Worm (Caenorhabditis elegans) whole organism, L1 larva: ENCODE data around the gene his-6.
"Not testable (repeated sequence)": the region's sequence is repeated elsewhere in the genome, so short reads cannot be mapped to it uniquely, and the experiment has no call there.

Experiments
- C34B4.2 ChIP-seq: sonication (generic microtip); optimal IDR thresholded peaks from 2 replicates; lab custom pipeline; 2017; ENCODE audit warnings: mild to moderate bottlenecking, missing genetic modification characterization, missing compliant biosample characterization
- F16B12.6 ChIP-seq: fragments of 150-350 bp; optimal IDR thresholded peaks from 2 replicates; lab custom pipeline; 2014; ENCODE audit warnings: missing biosample characterization, missing genetic modification characterization
- aly-2 ChIP-seq: fragments of 150-350 bp; optimal IDR thresholded peaks from 2 replicates; lab custom pipeline; 2014; ENCODE audit warnings: missing biosample characterization, missing genetic modification characterization
- ama-1 ChIP-seq: fragments of 150-350 bp; optimal IDR thresholded peaks from 2 replicates; lab custom pipeline; 2014
- ceh-82 ChIP-seq, 3 experiments: fragments of 150-350 bp in 1 of 3; sonication (generic microtip) in 2 of 3; optimal IDR thresholded peaks; 2 replicates each; lab custom pipeline; 2014 to 2017; ENCODE audit warnings: missing biosample characterization in 3 of 3, missing genetic modification characterization in 3 of 3
- dsc-1 ChIP-seq: sonication (generic microtip); optimal IDR thresholded peaks from 2 replicates; lab custom pipeline; 2016; ENCODE audit warnings: mild to moderate bottlenecking, missing genetic modification characterization, missing compliant biosample characterization
- egl-27 ChIP-seq, 2 experiments: fragments of 150-350 bp in 1 of 2; sonication (generic microtip); optimal IDR thresholded peaks; 3 replicates each; lab custom pipeline; 2017 to 2018; ENCODE audit warnings: missing biosample characterization in 2 of 2, missing genetic modification characterization in 2 of 2, missing genetic modification reagents in 2 of 2
- elt-2 ChIP-seq: sonication (generic microtip); optimal IDR thresholded peaks from 2 replicates; lab custom pipeline; 2016; ENCODE audit warnings: missing genetic modification characterization, mild to moderate bottlenecking, inconsistent platforms, missing compliant biosample characterization, missing genetic modification reagents
- elt-3 ChIP-seq, 6 experiments: fragments of 150-350 bp in 1 of 6; sonication (generic microtip); optimal IDR thresholded peaks; 2 replicates each; lab custom pipeline; 2017 to 2018; ENCODE audit warnings: missing biosample characterization in 6 of 6, missing genetic modification characterization in 6 of 6, inconsistent platforms in 1 of 6
- lin-35 ChIP-seq, 2 experiments: fragments of 150-350 bp; optimal IDR thresholded peaks; 2 replicates each; lab custom pipeline; 2014; ENCODE audit warnings: missing biosample characterization in 2 of 2, missing genetic modification characterization in 2 of 2, missing genetic modification reagents in 2 of 2
- mdl-1 ChIP-seq, 2 experiments: fragments of 150-350 bp; optimal IDR thresholded peaks; 2 replicates each; lab custom pipeline; 2014 to 2017; ENCODE audit warnings: missing biosample characterization in 2 of 2, missing genetic modification characterization in 2 of 2, inconsistent platforms in 1 of 2
- snpc-4 ChIP-seq: fragments of 150-350 bp; optimal IDR thresholded peaks from 2 replicates; lab custom pipeline; 2014; ENCODE audit warnings: missing biosample characterization, missing genetic modification characterization
- unc-62 ChIP-seq: fragments of 150-350 bp; optimal IDR thresholded peaks from 2 replicates; lab custom pipeline; 2014; ENCODE audit warnings: missing biosample characterization, missing genetic modification reagents, missing genetic modification characterization

DNA sequence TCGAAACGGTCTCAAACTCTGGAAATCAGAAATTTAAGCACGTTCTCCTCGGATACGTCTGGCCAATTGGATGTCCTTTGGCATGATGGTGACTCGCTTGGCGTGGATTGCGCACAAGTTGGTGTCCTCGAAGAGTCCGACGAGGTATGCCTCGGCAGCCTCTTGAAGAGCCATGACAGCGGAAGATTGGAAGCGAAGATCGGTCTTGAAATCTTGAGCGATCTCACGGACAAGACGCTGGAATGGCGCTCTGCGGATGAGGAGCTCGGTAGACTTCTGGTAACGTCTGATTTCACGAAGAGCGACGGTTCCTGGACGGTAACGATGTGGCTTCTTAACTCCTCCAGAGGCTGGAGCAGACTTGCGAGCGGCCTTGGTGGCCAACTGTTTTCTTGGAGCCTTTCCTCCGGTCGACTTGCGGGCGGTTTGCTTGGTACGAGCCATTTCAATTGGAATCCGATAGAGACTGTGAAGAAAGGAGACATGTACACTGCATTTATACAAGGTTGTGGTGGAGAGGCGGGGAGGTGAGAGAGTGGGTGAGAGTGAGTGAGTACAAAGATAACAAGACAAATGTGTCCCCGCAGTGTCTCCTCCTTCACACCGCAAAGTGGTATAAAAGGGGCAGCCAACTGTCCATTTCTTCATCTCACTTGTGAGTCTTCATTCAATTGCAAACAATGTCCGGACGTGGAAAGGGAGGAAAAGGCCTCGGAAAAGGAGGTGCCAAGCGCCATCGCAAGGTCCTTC, at the start of gene his-6, which contains the start of gene his-5:
- TF ChIP-seq snpc-4 (tag; lab: Kevin White, UChicago); C34B4.2 (tag; lab: Kevin White, UChicago); unc-62; lin-35 (GFP tag; optimal IDR thresholded peaks at IDR 0.05; lab: Kevin White, UChicago); ceh-82 (tag; optimal IDR thresholded peaks at IDR 0.05; lab: Kevin White, UChicago); mdl-1 (tag; optimal IDR thresholded peaks at IDR 0.05; lab: Kevin White, UChicago); elt-3 (tag; optimal IDR thresholded peaks at IDR 0.05; lab: Kevin White, UChicago); F16B12.6 (tag; lab: Kevin White, UChicago); egl-27 (tag; optimal IDR thresholded peaks at IDR 0.05; lab: Kevin White, UChicago); elt-2 (tag; lab: Kevin White, UChicago); ama-1 (lab: Kevin White, UChicago); dsc-1 (tag; lab: Kevin White, UChicago); aly-2 (tag; lab: Kevin White, UChicago): not testable (repeated sequence)
